Worm (Caenorhabditis elegans): ENCODE data around the gene twk-22.

- TF ChIP-seq dao-5 (tag; optimal IDR thresholded peaks at IDR 0.05) (no peak), him-1 (tag; optimal IDR thresholded peaks at IDR 0.05) (no peak)
Observed at ce11 chrX:16363637-16364036, 57.4 kb downstream of the twk-22 start.
